Fruit fly (Drosophila melanogaster): Measurements from ENCODE around the gene CG15332.

CG15332 gene

dm6 chrX:7959512-7959911 lies 3.7 kb upstream of the CG15332 start:
- TF ChIP-seq sv (GFP tag; optimal IDR thresholded peaks at IDR 0.05) (no peak), CrebA (GFP tag; optimal IDR thresholded peaks at IDR 0.05; ENCODE audit: borderline replicate concordance) (no peak), Sp1 (GFP tag; optimal IDR thresholded peaks at IDR 0.05) (no peak), Hnf4 (GFP tag; optimal IDR thresholded peaks at IDR 0.05) (no peak), CG9705 (GFP tag; optimal IDR thresholded peaks at IDR 0.05) (no peak), Dfd (GFP tag; optimal IDR thresholded peaks at IDR 0.05) (no peak), fru (GFP tag; optimal IDR thresholded peaks at IDR 0.05) (no peak), CG32264 (GFP tag; optimal IDR thresholded peaks at IDR 0.05) (no peak), ey (GFP tag; optimal IDR thresholded peaks at IDR 0.05) (no peak), Vsx2 (GFP tag; optimal IDR thresholded peaks at IDR 0.05; ENCODE audit: partially characterized antibody) (no peak), Jra (GFP tag; optimal IDR thresholded peaks at IDR 0.05) (no peak), Dif (GFP tag; optimal IDR thresholded peaks at IDR 0.05; ENCODE audit: partially characterized antibody) (no peak), Abd-B (GFP tag; optimal IDR thresholded peaks at IDR 0.05) (no peak), jim (GFP tag; optimal IDR thresholded peaks at IDR 0.05) (no peak), pan (optimal IDR thresholded peaks at IDR 0.05) (no peak)

- TF ChIP-seq dmrt93B (GFP tag; optimal IDR thresholded peaks at IDR 0.05) (no peak), GATAd (GFP tag; optimal IDR thresholded peaks at IDR 0.05) (no peak), lola (GFP tag; optimal IDR thresholded peaks at IDR 0.05) (no peak), N (GFP tag; optimal IDR thresholded peaks at IDR 0.05) (no peak), Mio (GFP tag; optimal IDR thresholded peaks at IDR 0.05) (no peak)
Measured at dm6 chrX:7959025-7959424, 3.2 kb upstream of the CG15332 start.

- TF ChIP-seq GATAd (GFP tag; optimal IDR thresholded peaks at IDR 0.05) = no peak
- no peak for TF ChIP-seq h (GFP tag; optimal IDR thresholded peaks at IDR 0.05)
- peak; percentile 90 for TF ChIP-seq Dif (GFP tag; optimal IDR thresholded peaks at IDR 0.05; ENCODE audit: partially characterized antibody)
- TF ChIP-seq br (GFP tag; optimal IDR thresholded peaks at IDR 0.05) = peak; percentile 2
- TF ChIP-seq jim (GFP tag; optimal IDR thresholded peaks at IDR 0.05) = peak; percentile 60
- peak; percentile 58 for TF ChIP-seq psq (GFP tag; optimal IDR thresholded peaks at IDR 0.05)
- no peak for TF ChIP-seq Rel (GFP tag; optimal IDR thresholded peaks at IDR 0.05)
- peak; percentile 69 for TF ChIP-seq Rel (tag; optimal IDR thresholded peaks at IDR 0.05)
- peak; percentile 94 for TF ChIP-seq Vsx2 (GFP tag; optimal IDR thresholded peaks at IDR 0.05; ENCODE audit: partially characterized antibody)
- TF ChIP-seq dl (GFP tag; optimal IDR thresholded peaks at IDR 0.05; ENCODE audit: insufficient read depth in 1 of 2, partially characterized antibody in 2 of 2) = peak; percentile 45 to 53
Measured at dm6 chrX:7946858-7947313, 8.9 kb downstream of the CG15332 start, which contains the start of gene orion. Gene orion, minus strand, starts transcription at chrX:7946908.

dm6 chrX:7944772-7945722 lies 10.7 kb downstream of the CG15332 start:
- TF ChIP-seq br (GFP tag; optimal IDR thresholded peaks at IDR 0.05) (peak; percentile 60), Hr83 (GFP tag; optimal IDR thresholded peaks at IDR 0.05; ENCODE audit: poor library complexity, severe bottlenecking) (peak; percentile 45), brk (GFP tag; optimal IDR thresholded peaks at IDR 0.05) (no peak), pan (optimal IDR thresholded peaks at IDR 0.05) (no peak), CrebA (GFP tag; optimal IDR thresholded peaks at IDR 0.05; ENCODE audit: borderline replicate concordance) (no peak), dl (GFP tag; optimal IDR thresholded peaks at IDR 0.05; ENCODE audit: insufficient read depth in 1 of 2, partially characterized antibody in 2 of 2) (peak; percentile 74 to 86), GATAd (GFP tag; optimal IDR thresholded peaks at IDR 0.05) (no peak), dsf (GFP tag; optimal IDR thresholded peaks at IDR 0.05; ENCODE audit: borderline replicate concordance) (no peak), CG32264 (GFP tag; optimal IDR thresholded peaks at IDR 0.05) (peak; percentile 41), Mio (GFP tag; optimal IDR thresholded peaks at IDR 0.05) (no peak), Hr78 (GFP tag; optimal IDR thresholded peaks at IDR 0.05) (no peak), ey (GFP tag; optimal IDR thresholded peaks at IDR 0.05) (peak; percentile 79), Myc (optimal IDR thresholded peaks at IDR 0.05) (no peak), psq (GFP tag; optimal IDR thresholded peaks at IDR 0.05) (peak; percentile 44), Dif (GFP tag; optimal IDR thresholded peaks at IDR 0.05; ENCODE audit: partially characterized antibody) (peak; percentile 85), h (GFP tag; optimal IDR thresholded peaks at IDR 0.05) (peak; percentile 81), CG9705 (GFP tag; optimal IDR thresholded peaks at IDR 0.05) (peak; percentile 5), lola (GFP tag; optimal IDR thresholded peaks at IDR 0.05) (no peak), foxo (GFP tag; optimal IDR thresholded peaks at IDR 0.05) (peak; percentile 24 to 65), sv (GFP tag; optimal IDR thresholded peaks at IDR 0.05) (no peak), jim (GFP tag; optimal IDR thresholded peaks at IDR 0.05) (no peak), woc (GFP tag; optimal IDR thresholded peaks at IDR 0.05) (peak; percentile 46), sage (GFP tag; optimal IDR thresholded peaks at IDR 0.05) (peak; percentile 85), fru (GFP tag; optimal IDR thresholded peaks at IDR 0.05) (peak; percentile 71), Vsx2 (GFP tag; optimal IDR thresholded peaks at IDR 0.05; ENCODE audit: partially characterized antibody) (no peak), rgr (GFP tag; optimal IDR thresholded peaks at IDR 0.05) (peak; percentile 77), Abd-B (GFP tag; optimal IDR thresholded peaks at IDR 0.05) (no peak), tai (GFP tag; optimal IDR thresholded peaks at IDR 0.05) (no peak), Hnf4 (GFP tag; optimal IDR thresholded peaks at IDR 0.05) (peak; percentile 49), N (GFP tag; optimal IDR thresholded peaks at IDR 0.05) (no peak), HLH106 (tag; optimal IDR thresholded peaks at IDR 0.05) (peak; percentile 69), dmrt93B (GFP tag; optimal IDR thresholded peaks at IDR 0.05) (peak; percentile 46), Sp1 (GFP tag; optimal IDR thresholded peaks at IDR 0.05) (peak; percentile 54), Dfd (GFP tag; optimal IDR thresholded peaks at IDR 0.05) (no peak), OdsH (GFP tag; optimal IDR thresholded peaks at IDR 0.05) (peak; percentile 61)

Data from whole organism, wandering third instar larva.